Worm (Caenorhabditis elegans) whole organism, L3 larva: Measurements from ENCODE around the gene srlf-12.

ENCODE experiments used
- ama-1 ChIP-seq: fragments of 150-350 bp; optimal IDR thresholded peaks from 2 replicates; lab custom pipeline; 2018
- fos-1 ChIP-seq: fragments of 150-350 bp; optimal IDR thresholded peaks from 2 replicates; lab custom pipeline; 2014; ENCODE audit warnings: missing biosample characterization, missing genetic modification characterization
- mml-1 ChIP-seq: fragments of 150-350 bp; sonication (generic microtip); optimal IDR thresholded peaks from 3 replicates; lab custom pipeline; 2014; ENCODE audit warnings: missing biosample characterization, missing genetic modification characterization
- nfya-1 ChIP-seq: sonication (generic microtip); optimal IDR thresholded peaks from 2 replicates; lab custom pipeline; 2017; ENCODE audit warnings: missing genetic modification characterization, mild to moderate bottlenecking, missing compliant biosample characterization, antibody characterized with exemption, moderate library complexity; ENCODE audit not compliant: insufficient read depth
- nhr-77 ChIP-seq: fragments of 150-350 bp; optimal IDR thresholded peaks from 2 replicates; lab custom pipeline; 2014; ENCODE audit warnings: missing biosample characterization, missing genetic modification characterization
- snpc-4 ChIP-seq: fragments of 150-350 bp; optimal IDR thresholded peaks from 2 replicates; lab custom pipeline; 2014; ENCODE audit warnings: missing biosample characterization, missing genetic modification characterization
- ztf-11 ChIP-seq: fragments of 150-350 bp; optimal IDR thresholded peaks from 2 replicates; lab custom pipeline; 2014; ENCODE audit warnings: missing biosample characterization, missing genetic modification characterization
- ztf-4 ChIP-seq: fragments of 150-350 bp; optimal IDR thresholded peaks from 2 replicates; lab custom pipeline; 2014; ENCODE audit warnings: missing biosample characterization, missing genetic modification characterization

ce11 chrIV:10902476-10902875 is 10.6 kb upstream of the srlf-12 start:
- TF ChIP-seq ztf-4, result no peak
- no peak for TF ChIP-seq snpc-4 (tag; lab: Kevin White, UChicago)
- TF ChIP-seq nfya-1 (tag; lab: Kevin White, UChicago), result no peak
- TF ChIP-seq mml-1 (tag; lab: Kevin White, UChicago), result no peak
- TF ChIP-seq fos-1 (tag; lab: Kevin White, UChicago), result no peak
- no peak for TF ChIP-seq nhr-77 (tag; lab: Kevin White, UChicago)
- TF ChIP-seq ama-1 (lab: Kevin White, UChicago), result no peak
- TF ChIP-seq ztf-11, result no peak
